Comparison of ENCODE assay signal across 4 fruit fly cellular contexts in genomic region chr3R:18188702-18189125, dm6.
TF ChIP-seq lines count a peak whose summit lies in the region.

Gene CG12321, minus strand, starts transcription at chr3R:18188707.
Gene MED17, plus strand, starts transcription at chr3R:18189072.

TF ChIP-seq in whole organism, adult, 20 proteins besides CTCF, POLR2A, EP300 and RAD21 (continued from another document):
- TF ChIP-seq CG12768 (GFP tag; optimal IDR thresholded peaks at IDR 0.05; lab: Kevin White, UChicago): peak; percentile 93
- peak; percentile 75 for TF ChIP-seq Mnt (GFP tag; optimal IDR thresholded peaks at IDR 0.05; lab: Kevin White, UChicago)

TF ChIP-seq in whole organism, embryonic, 481 proteins besides CTCF, POLR2A, EP300 and RAD21 (continued from another document and continues in another):
- TF ChIP-seq gfzf (GFP tag; optimal IDR thresholded peaks at IDR 0.05; lab: Kevin White, UChicago) (no peak), ftz-f1 (GFP tag; optimal IDR thresholded peaks at IDR 0.05; lab: Kevin White, UChicago) (no peak), CG16779 (GFP tag; IDR thresholded peaks at IDR 0.05; lab: Robert Waterston, UW) (peak; percentile 82), sens-2 (GFP tag; IDR thresholded peaks at IDR 0.05; lab: Robert Waterston, UW) (no peak; the same call in 1 of the 2 replicates), CG12659 (GFP tag; optimal IDR thresholded peaks at IDR 0.05; lab: Kevin White, UChicago) (peak; percentile 96), CG7963 (GFP tag; IDR thresholded peaks at IDR 0.05; lab: Robert Waterston, UW; ENCODE audit: partially characterized antibody) (no peak), da (GFP tag; optimal IDR thresholded peaks at IDR 0.05; lab: Kevin White, UChicago) (no peak), Aef1 (GFP tag; IDR thresholded peaks at IDR 0.05; lab: Robert Waterston, UW) (peak; percentile 90), Bgb (GFP tag; IDR thresholded peaks at IDR 0.05; lab: Robert Waterston, UW; ENCODE audit: partially characterized antibody) (no peak), YL-1 (GFP tag; optimal IDR thresholded peaks at IDR 0.05; lab: Kevin White, UChicago) (peak; percentile 84), esg (GFP tag; conservative IDR thresholded peaks at IDR 0.05; lab: Robert Waterston, UW) (peak; percentile 87), CG11247 (GFP tag; IDR thresholded peaks at IDR 0.05; lab: Robert Waterston, UW) (peak; percentile 92), CG6791 (GFP tag; IDR thresholded peaks at IDR 0.05; lab: Robert Waterston, UW; ENCODE audit: partially characterized antibody) (no peak), CG2129 (GFP tag; IDR thresholded peaks at IDR 0.05; lab: Robert Waterston, UW; ENCODE audit: partially characterized antibody) (no peak), Fer2 (tag; optimal IDR thresholded peaks at IDR 0.05; lab: Kevin White, UChicago) (peak; percentile 71), pum (GFP tag; optimal IDR thresholded peaks at IDR 0.05; lab: Kevin White, UChicago) (peak; percentile 31), zf30C (GFP tag; optimal IDR thresholded peaks at IDR 0.05; lab: Kevin White, UChicago) (no peak), CG11093 (GFP tag; IDR thresholded peaks at IDR 0.05; lab: Robert Waterston, UW) (peak; percentile 80), vfl (GFP tag; optimal IDR thresholded peaks at IDR 0.05; lab: Kevin White, UChicago) (peak; percentile 58), CG10959 (GFP tag; IDR thresholded peaks at IDR 0.05; lab: Robert Waterston, UW) (peak; percentile 73), Meics (GFP tag; optimal IDR thresholded peaks at IDR 0.05; lab: Kevin White, UChicago) (peak; percentile 100), schlank (tag; optimal IDR thresholded peaks at IDR 0.05; lab: Kevin White, UChicago) (peak; percentile 26), lilli (GFP tag; optimal IDR thresholded peaks at IDR 0.05; lab: Kevin White, UChicago) (peak; percentile 84), dan (GFP tag; IDR thresholded peaks at IDR 0.05; lab: Robert Waterston, UW) (peak; percentile 49; the same call in 1 of the 2 replicates), Lim3 (GFP tag; IDR thresholded peaks at IDR 0.05; lab: Robert Waterston, UW) (peak; percentile 64; the same call in 1 of the 2 replicates), ewg (GFP tag; optimal IDR thresholded peaks at IDR 0.05; lab: Kevin White, UChicago) (peak; percentile 82), Gug (GFP tag; IDR thresholded peaks at IDR 0.05; lab: Robert Waterston, UW) (peak; percentile 80), Sry-β (GFP tag; optimal IDR thresholded peaks at IDR 0.05; lab: Kevin White, UChicago) (peak; percentile 45), CG15696 (tag; optimal IDR thresholded peaks at IDR 0.05; lab: Kevin White, UChicago) (peak; percentile 77), CG10321 (GFP tag; IDR thresholded peaks at IDR 0.05; lab: Robert Waterston, UW) (peak; percentile 43; the same call in 1 of the 2 replicates), CG4854 (GFP tag; optimal IDR thresholded peaks at IDR 0.05; lab: Kevin White, UChicago) (peak; percentile 62), hbn (GFP tag; IDR thresholded peaks at IDR 0.05; lab: Robert Waterston, UW; ENCODE audit: partially characterized antibody) (no peak), Rx (GFP tag; IDR thresholded peaks at IDR 0.05; lab: Robert Waterston, UW) (peak; percentile 80), CG34224 (GFP tag; IDR thresholded peaks at IDR 0.05; lab: Robert Waterston, UW; ENCODE audit: partially characterized antibody) (no peak), Ptx1 (GFP tag; IDR thresholded peaks at IDR 0.05; lab: Robert Waterston, UW) (peak; percentile 93), Hr39 (optimal IDR thresholded peaks at IDR 0.05; lab: Kevin White, UChicago) (no peak), jigr1 (GFP tag; IDR thresholded peaks at IDR 0.05; lab: Robert Waterston, UW) (peak; percentile 56; the same call in 1 of the 3 replicates), CG11085 (GFP tag; IDR thresholded peaks at IDR 0.05; lab: Robert Waterston, UW) (peak; percentile 92), Hey (tag; optimal IDR thresholded peaks at IDR 0.05; lab: Kevin White, UChicago) (no peak), Deaf1 (tag; optimal IDR thresholded peaks at IDR 0.05; lab: Kevin White, UChicago) (no peak), CG4282 (GFP tag; optimal IDR thresholded peaks at IDR 0.05; lab: Kevin White, UChicago) (no peak), CG10543 (GFP tag; optimal IDR thresholded peaks at IDR 0.05; lab: Kevin White, UChicago) (peak; percentile 85)

TF ChIP-seq in whole organism, prepupa, 60 proteins besides CTCF, POLR2A, EP300 and RAD21 (continued from another document):
- TF ChIP-seq achi (GFP tag; optimal IDR thresholded peaks at IDR 0.05; lab: Kevin White, UChicago): peak; percentile 88
- peak; percentile 57 for TF ChIP-seq dac (GFP tag; optimal IDR thresholded peaks at IDR 0.05; lab: Kevin White, UChicago)
- peak; percentile 75 for TF ChIP-seq CG11762 (GFP tag; optimal IDR thresholded peaks at IDR 0.05; lab: Kevin White, UChicago; ENCODE audit: insufficient read depth)
- TF ChIP-seq Eip78C (GFP tag; lab: Kevin White, UChicago): peak; percentile 91
- peak; percentile 80 for TF ChIP-seq Ets96B (tag; optimal IDR thresholded peaks at IDR 0.05; lab: Kevin White, UChicago)
- peak; percentile 80 for TF ChIP-seq esn (GFP tag; optimal IDR thresholded peaks at IDR 0.05; lab: Kevin White, UChicago)
- peak; percentile 78 for TF ChIP-seq CG10669 (GFP tag; optimal IDR thresholded peaks at IDR 0.05; lab: Kevin White, UChicago)
- TF ChIP-seq svp (GFP tag; lab: Kevin White, UChicago): no peak
- TF ChIP-seq topi (GFP tag; optimal IDR thresholded peaks at IDR 0.05; lab: Kevin White, UChicago): peak; percentile 77
- TF ChIP-seq Sox15 (GFP tag; optimal IDR thresholded peaks at IDR 0.05; lab: Kevin White, UChicago): peak; percentile 86
- TF ChIP-seq acj6 (GFP tag; optimal IDR thresholded peaks at IDR 0.05; lab: Kevin White, UChicago): peak; percentile 93
- TF ChIP-seq CG32006 (GFP tag; optimal IDR thresholded peaks at IDR 0.05; lab: Kevin White, UChicago): peak; percentile 92
- TF ChIP-seq CG6276 (GFP tag; optimal IDR thresholded peaks at IDR 0.05; lab: Kevin White, UChicago): no peak
- peak; percentile 84 for TF ChIP-seq CG3032 (tag; optimal IDR thresholded peaks at IDR 0.05; lab: Kevin White, UChicago)
- TF ChIP-seq fd59A (GFP tag; optimal IDR thresholded peaks at IDR 0.05; lab: Kevin White, UChicago): peak; percentile 72
- peak; percentile 6 for TF ChIP-seq CG9139 (GFP tag; optimal IDR thresholded peaks at IDR 0.05; lab: Kevin White, UChicago)
- TF ChIP-seq CG8119 (GFP tag; IDR thresholded peaks at IDR 0.05; lab: Robert Waterston, UW): peak; percentile 72; the same call in 2 of the 3 replicates
- TF ChIP-seq CG11902 (GFP tag; optimal IDR thresholded peaks at IDR 0.05; lab: Kevin White, UChicago): peak; percentile 82
- peak; percentile 81 for TF ChIP-seq Sox14 (GFP tag; optimal IDR thresholded peaks at IDR 0.05; lab: Kevin White, UChicago)
- peak; percentile 90 for TF ChIP-seq CG10631 (GFP tag; optimal IDR thresholded peaks at IDR 0.05; lab: Kevin White, UChicago)
- peak; percentile 75 for TF ChIP-seq CG8319 (GFP tag; optimal IDR thresholded peaks at IDR 0.05; lab: Kevin White, UChicago)
- TF ChIP-seq Lpt (GFP tag; optimal IDR thresholded peaks at IDR 0.05; lab: Kevin White, UChicago): peak; percentile 79
- TF ChIP-seq net (GFP tag; optimal IDR thresholded peaks at IDR 0.05; lab: Kevin White, UChicago): peak; percentile 76
- TF ChIP-seq CG6854 (GFP tag; optimal IDR thresholded peaks at IDR 0.05; lab: Kevin White, UChicago): peak; percentile 37
- peak; percentile 79 for TF ChIP-seq Gug (GFP tag; IDR thresholded peaks at IDR 0.05; lab: Robert Waterston, UW)
- TF ChIP-seq fd85E (GFP tag; optimal IDR thresholded peaks at IDR 0.05; lab: Kevin White, UChicago): peak; percentile 54
- TF ChIP-seq CG6808 (GFP tag; optimal IDR thresholded peaks at IDR 0.05; lab: Kevin White, UChicago): no peak
- TF ChIP-seq Hr4 (GFP tag; optimal IDR thresholded peaks at IDR 0.05; lab: Kevin White, UChicago): peak; percentile 79
- TF ChIP-seq vri (GFP tag; optimal IDR thresholded peaks at IDR 0.05; lab: Kevin White, UChicago): no peak
- peak; percentile 72 for TF ChIP-seq lz (GFP tag; optimal IDR thresholded peaks at IDR 0.05; lab: Kevin White, UChicago)
- TF ChIP-seq cyc (GFP tag; optimal IDR thresholded peaks at IDR 0.05; lab: Kevin White, UChicago): peak; percentile 80
- TF ChIP-seq Hr38 (GFP tag; optimal IDR thresholded peaks at IDR 0.05; lab: Kevin White, UChicago): no peak
- no peak for TF ChIP-seq Sox102F (GFP tag; optimal IDR thresholded peaks at IDR 0.05; lab: Kevin White, UChicago)
- peak; percentile 85 for TF ChIP-seq eg (GFP tag; IDR thresholded peaks at IDR 0.05; lab: Robert Waterston, UW)
- TF ChIP-seq CG15336 (GFP tag; IDR thresholded peaks at IDR 0.05; lab: Robert Waterston, UW): peak; percentile 82
- TF ChIP-seq Eip75B (GFP tag; optimal IDR thresholded peaks at IDR 0.05; lab: Kevin White, UChicago): no peak
- TF ChIP-seq spab (GFP tag; optimal IDR thresholded peaks at IDR 0.05; lab: Kevin White, UChicago): no peak
- peak; percentile 88 for TF ChIP-seq CG4318 (GFP tag; optimal IDR thresholded peaks at IDR 0.05; lab: Kevin White, UChicago)
- peak; percentile 77 for TF ChIP-seq CG6163 (GFP tag; IDR thresholded peaks at IDR 0.05; lab: Robert Waterston, UW)
- peak; percentile 87 for TF ChIP-seq CG34406 (GFP tag; optimal IDR thresholded peaks at IDR 0.05; lab: Kevin White, UChicago)
- TF ChIP-seq CG31627 (GFP tag; optimal IDR thresholded peaks at IDR 0.05; lab: Kevin White, UChicago): peak; percentile 83

TF ChIP-seq in whole organism, wandering third instar larva, 38 proteins besides CTCF, POLR2A, EP300 and RAD21 (continued from another document):
- no peak for TF ChIP-seq Abd-B (GFP tag; optimal IDR thresholded peaks at IDR 0.05; lab: Kevin White, UChicago)
- TF ChIP-seq Hnf4 (GFP tag; optimal IDR thresholded peaks at IDR 0.05; lab: Kevin White, UChicago): no peak
- peak; percentile 67 for TF ChIP-seq br (GFP tag; optimal IDR thresholded peaks at IDR 0.05; lab: Kevin White, UChicago)
- TF ChIP-seq h (GFP tag; optimal IDR thresholded peaks at IDR 0.05; lab: Kevin White, UChicago): peak; percentile 61
- TF ChIP-seq dsf (GFP tag; optimal IDR thresholded peaks at IDR 0.05; lab: Kevin White, UChicago; ENCODE audit: borderline replicate concordance): peak; percentile 65
- no peak for TF ChIP-seq CrebA (GFP tag; optimal IDR thresholded peaks at IDR 0.05; lab: Kevin White, UChicago; ENCODE audit: borderline replicate concordance)
- no peak for TF ChIP-seq Dfd (GFP tag; optimal IDR thresholded peaks at IDR 0.05; lab: Kevin White, UChicago)
- peak; percentile 90 for TF ChIP-seq psq (GFP tag; optimal IDR thresholded peaks at IDR 0.05; lab: Kevin White, UChicago)
- peak; percentile 47 for TF ChIP-seq Hr83 (GFP tag; optimal IDR thresholded peaks at IDR 0.05; lab: Kevin White, UChicago; ENCODE audit: poor library complexity, severe bottlenecking)
- TF ChIP-seq Hr78 (GFP tag; optimal IDR thresholded peaks at IDR 0.05; lab: Kevin White, UChicago): no peak
- no peak for TF ChIP-seq dl (GFP tag; optimal IDR thresholded peaks at IDR 0.05; lab: Kevin White, UChicago; ENCODE audit: insufficient read depth in 1 of 2, partially characterized antibody in 2 of 2)
- no peak for TF ChIP-seq Vsx2 (GFP tag; optimal IDR thresholded peaks at IDR 0.05; lab: Kevin White, UChicago; ENCODE audit: partially characterized antibody)
- TF ChIP-seq GATAd (GFP tag; optimal IDR thresholded peaks at IDR 0.05; lab: Kevin White, UChicago): peak; percentile 34
- TF ChIP-seq woc (GFP tag; optimal IDR thresholded peaks at IDR 0.05; lab: Kevin White, UChicago): peak; percentile 70
- TF ChIP-seq ey (GFP tag; optimal IDR thresholded peaks at IDR 0.05; lab: Kevin White, UChicago): peak; percentile 73
